Fruit fly (Drosophila melanogaster): ENCODE results near the gene disco-r.
A peak's percentile ranks its signal among the peaks of the same experiment; 100 is the strongest.

dm6 chrX:16104056-16104737 is 44.6 kb downstream of the disco-r start:
- TF ChIP-seq pad (GFP tag; optimal IDR thresholded peaks at IDR 0.05) (no peak), CG14711 (tag; optimal IDR thresholded peaks at IDR 0.05) (no peak), Mnt (GFP tag; optimal IDR thresholded peaks at IDR 0.05) (no peak), toe (GFP tag; optimal IDR thresholded peaks at IDR 0.05) (no peak), tj (GFP tag; optimal IDR thresholded peaks at IDR 0.05) (peak; percentile 74), cnc (optimal IDR thresholded peaks at IDR 0.05) (no peak), Hr96 (GFP tag; optimal IDR thresholded peaks at IDR 0.05) (no peak), CG1620 (GFP tag; optimal IDR thresholded peaks at IDR 0.05) (no peak), cic (GFP tag; optimal IDR thresholded peaks at IDR 0.05) (no peak)

All from whole organism, adult.